Worm (Caenorhabditis elegans) whole organism, L4 larva: ENCODE measurements around the gene erl-1.

ENCODE experiments used
- ZK546.5 ChIP-seq, 2 experiments: sonication (generic microtip); optimal IDR thresholded peaks; 2 replicates each; lab custom pipeline; 2017; ENCODE audit warnings: missing biosample characterization in 2 of 2, missing genetic modification characterization in 2 of 2
- aly-2 ChIP-seq: sonication (generic microtip); optimal IDR thresholded peaks from 2 replicates; lab custom pipeline; 2018; ENCODE audit warnings: missing biosample characterization, missing genetic modification characterization
- ama-1 ChIP-seq: fragments of 150-350 bp; optimal IDR thresholded peaks from 2 replicates; lab custom pipeline; 2014; ENCODE audit warnings: inconsistent platforms, mixed read lengths
- ceh-32 ChIP-seq: sonication (generic microtip); optimal IDR thresholded peaks from 2 replicates; lab custom pipeline; 2016; ENCODE audit warnings: mild to moderate bottlenecking, missing genetic modification characterization, missing compliant biosample characterization; ENCODE audit not compliant: poor library complexity
- daf-12 ChIP-seq: fragments of 150-350 bp; optimal IDR thresholded peaks from 2 replicates; lab custom pipeline; 2014; ENCODE audit warnings: missing biosample characterization, missing genetic modification reagents, missing genetic modification characterization
- mep-1 ChIP-seq: fragments of 150-350 bp; sonication (generic microtip); optimal IDR thresholded peaks from 3 replicates; lab custom pipeline; 2014; ENCODE audit warnings: missing biosample characterization, missing genetic modification characterization
- nhr-237 ChIP-seq: sonication (generic microtip); optimal IDR thresholded peaks from 2 replicates; lab custom pipeline; 2017; ENCODE audit warnings: missing biosample characterization, missing genetic modification characterization
- pqm-1 ChIP-seq: sonication (generic microtip); optimal IDR thresholded peaks from 2 replicates; lab custom pipeline; 2017; ENCODE audit warnings: missing biosample characterization, missing genetic modification characterization
- snpc-4 ChIP-seq: fragments of 150-350 bp; optimal IDR thresholded peaks from 2 replicates; lab custom pipeline; 2014; ENCODE audit warnings: missing biosample characterization, missing genetic modification characterization
- spr-1 ChIP-seq: sonication (generic microtip); optimal IDR thresholded peaks from 2 replicates; lab custom pipeline; 2016; ENCODE audit warnings: mild to moderate bottlenecking, missing genetic modification characterization, missing compliant biosample characterization
- zfp-2 ChIP-seq: sonication (generic microtip); optimal IDR thresholded peaks from 2 replicates; lab custom pipeline; 2016; ENCODE audit warnings: mild to moderate bottlenecking, missing genetic modification characterization, missing compliant biosample characterization

ce11 chrIV:12265877-12266276, 21.9 kb upstream of the erl-1 start:
- TF ChIP-seq pqm-1 (tag; lab: Kevin White, UChicago) (no peak), aly-2 (tag; lab: Kevin White, UChicago) (no peak), mep-1 (tag; lab: Kevin White, UChicago) (no peak), snpc-4 (no peak), daf-12 (tag; lab: Kevin White, UChicago) (no peak), ceh-32 (tag; lab: Kevin White, UChicago) (no peak), ama-1 (no peak), spr-1 (no peak), zfp-2 (no peak), nhr-237 (no peak), ZK546.5 (tag; optimal IDR thresholded peaks at IDR 0.05; lab: Kevin White, UChicago) (no peak)
